Worm (Caenorhabditis elegans) whole organism, L2 larva: Measurements from ENCODE around the gene sri-20.

Experiments
- C34F6.9 ChIP-seq: fragments of 150-350 bp; optimal IDR thresholded peaks from 2 replicates; lab custom pipeline; 2014; ENCODE audit warnings: missing biosample characterization, missing genetic modification characterization
- F13H6.1 ChIP-seq: sonication (generic microtip); optimal IDR thresholded peaks from 2 replicates; lab custom pipeline; 2016; ENCODE audit warnings: missing genetic modification characterization, missing compliant biosample characterization
- Y55F3AM.14 ChIP-seq: fragments of 200-800 bp; sonication (Bioruptor generic); optimal IDR thresholded peaks from 2 replicates; lab custom pipeline; 2018; ENCODE audit warnings: mild to moderate bottlenecking, missing genetic modification characterization, missing compliant biosample characterization
- aly-2 ChIP-seq: fragments of 150-350 bp; optimal IDR thresholded peaks from 2 replicates; lab custom pipeline; 2014; ENCODE audit warnings: missing biosample characterization, missing genetic modification characterization
- ama-1 ChIP-seq: fragments of 150-350 bp; optimal IDR thresholded peaks from 2 replicates; lab custom pipeline; 2018; ENCODE audit warnings: inconsistent platforms
- ceh-16 ChIP-seq: fragments of 150-350 bp; optimal IDR thresholded peaks from 2 replicates; lab custom pipeline; 2014; ENCODE audit warnings: missing biosample characterization, missing genetic modification characterization
- crh-2 ChIP-seq: sonication (generic microtip); optimal IDR thresholded peaks from 2 replicates; lab custom pipeline; 2017; ENCODE audit warnings: missing biosample characterization, missing genetic modification characterization
- dmd-4 ChIP-seq: sonication (generic microtip); optimal IDR thresholded peaks from 2 replicates; lab custom pipeline; 2017; ENCODE audit warnings: missing biosample characterization, missing genetic modification characterization
- fos-1 ChIP-seq: fragments of 150-350 bp; optimal IDR thresholded peaks from 2 replicates; lab custom pipeline; 2014; ENCODE audit warnings: missing biosample characterization, missing genetic modification characterization
- lin-11 ChIP-seq: fragments of 150-350 bp; sonication (generic microtip); optimal IDR thresholded peaks from 2 replicates; lab custom pipeline; 2014; ENCODE audit warnings: missing biosample characterization, missing genetic modification characterization, inconsistent platforms, mixed read lengths
- lin-39 ChIP-seq: fragments of 150-350 bp; optimal IDR thresholded peaks from 2 replicates; lab custom pipeline; 2014; ENCODE audit warnings: missing biosample characterization, missing genetic modification reagents, missing genetic modification characterization
- lsy-2 ChIP-seq, 2 experiments: fragments of 150-350 bp in 1 of 2; sonication (generic microtip) in 1 of 2; optimal IDR thresholded peaks; 2 replicates each; lab custom pipeline; 2014 to 2017; ENCODE audit warnings: missing biosample characterization in 2 of 2, missing genetic modification characterization in 2 of 2
- mbf-1 ChIP-seq: sonication (generic microtip); optimal IDR thresholded peaks from 2 replicates; lab custom pipeline; 2017; ENCODE audit warnings: missing biosample characterization, missing genetic modification characterization
- mdl-1 ChIP-seq, 2 experiments: fragments of 150-350 bp in 1 of 2; sonication (generic microtip) in 1 of 2; optimal IDR thresholded peaks; 2 replicates each; lab custom pipeline; 2017; ENCODE audit warnings: missing biosample characterization in 2 of 2, missing genetic modification characterization in 2 of 2
- nhr-10 ChIP-seq: sonication (generic microtip); optimal IDR thresholded peaks from 2 replicates; lab custom pipeline; 2017; ENCODE audit warnings: missing biosample characterization, missing genetic modification characterization
- nhr-11 ChIP-seq: fragments of 150-350 bp; optimal IDR thresholded peaks from 2 replicates; lab custom pipeline; 2014; ENCODE audit warnings: missing biosample characterization, missing genetic modification characterization
- nhr-12 ChIP-seq: fragments of 150-350 bp; optimal IDR thresholded peaks from 2 replicates; lab custom pipeline; 2014; ENCODE audit warnings: missing biosample characterization, missing genetic modification characterization
- nhr-129 ChIP-seq: fragments of 150-350 bp; optimal IDR thresholded peaks from 2 replicates; lab custom pipeline; 2014; ENCODE audit warnings: missing biosample characterization, missing genetic modification characterization
- nhr-23 ChIP-seq: fragments of 150-350 bp; optimal IDR thresholded peaks from 2 replicates; lab custom pipeline; 2014; ENCODE audit warnings: missing biosample characterization, missing genetic modification reagents, missing genetic modification characterization
- nhr-237 ChIP-seq: fragments of 150-350 bp; optimal IDR thresholded peaks from 2 replicates; lab custom pipeline; 2014; ENCODE audit warnings: missing biosample characterization, missing genetic modification characterization
- nhr-25 ChIP-seq: fragments of 150-350 bp; sonication (generic microtip); optimal IDR thresholded peaks from 3 replicates; lab custom pipeline; 2014; ENCODE audit warnings: missing biosample characterization, missing genetic modification characterization
- nhr-6 ChIP-seq: fragments of 150-350 bp; optimal IDR thresholded peaks from 2 replicates; lab custom pipeline; 2014; ENCODE audit warnings: missing biosample characterization, missing genetic modification characterization
- peb-1 ChIP-seq: fragments of 150-350 bp; optimal IDR thresholded peaks from 2 replicates; lab custom pipeline; 2014; ENCODE audit warnings: missing biosample characterization, missing genetic modification characterization
- sem-4 ChIP-seq: fragments of 150-350 bp; optimal IDR thresholded peaks from 2 replicates; lab custom pipeline; 2014; ENCODE audit warnings: missing biosample characterization, missing genetic modification reagents, missing genetic modification characterization
- skn-1 ChIP-seq: sonication (generic microtip); optimal IDR thresholded peaks from 2 replicates; lab custom pipeline; 2017; ENCODE audit warnings: missing biosample characterization, missing genetic modification characterization
- sma-3 ChIP-seq: sonication (generic microtip); optimal IDR thresholded peaks from 2 replicates; lab custom pipeline; 2016; ENCODE audit warnings: missing genetic modification reagents, missing genetic modification characterization, missing compliant biosample characterization
- unc-39 ChIP-seq: fragments of 150-350 bp; optimal IDR thresholded peaks from 2 replicates; lab custom pipeline; 2014; ENCODE audit warnings: missing biosample characterization, missing genetic modification characterization
- unc-62 ChIP-seq: fragments of 150-350 bp; optimal IDR thresholded peaks from 2 replicates; lab custom pipeline; 2014; ENCODE audit warnings: missing biosample characterization, missing genetic modification reagents, missing genetic modification characterization
- zag-1 ChIP-seq: fragments of 150-350 bp; optimal IDR thresholded peaks from 2 replicates; lab custom pipeline; 2014; ENCODE audit warnings: missing biosample characterization, missing genetic modification characterization
- ztf-4 ChIP-seq: fragments of 150-350 bp; optimal IDR thresholded peaks from 2 replicates; lab custom pipeline; 2014; ENCODE audit warnings: missing biosample characterization, missing genetic modification characterization

The sri-20 gene

DNA sequence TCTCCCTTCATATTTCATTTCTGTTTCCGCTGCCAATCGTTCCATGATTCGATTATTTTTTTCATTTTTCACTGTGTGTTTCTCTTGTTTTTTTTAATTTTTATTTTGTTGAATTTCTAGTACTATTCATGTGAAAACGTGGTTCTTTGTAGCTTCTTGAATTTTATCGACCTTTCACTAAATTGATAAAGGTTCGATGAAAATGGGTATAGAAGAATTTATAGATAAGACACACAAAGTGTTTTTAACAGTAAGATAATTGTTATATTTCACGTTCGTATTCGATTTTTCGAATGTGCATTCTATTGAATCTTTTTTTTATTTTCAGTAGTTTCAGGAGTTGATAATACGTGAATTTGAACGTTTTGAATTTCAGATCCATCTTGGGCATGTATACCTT, 3.6 kb downstream of the sri-20 start, which contains the start of gene ugt-49:
TSS of gene ugt-49 (plus strand) at position 371 of the 400 bp plus-strand sequence.
- TF ChIP-seq nhr-10 (tag; lab: Kevin White, UChicago) (no peak), fos-1 (peak; percentile 60), unc-62 (no peak)
- TF ChIP-seq, all 48 proteins: peak for 1

DNA sequence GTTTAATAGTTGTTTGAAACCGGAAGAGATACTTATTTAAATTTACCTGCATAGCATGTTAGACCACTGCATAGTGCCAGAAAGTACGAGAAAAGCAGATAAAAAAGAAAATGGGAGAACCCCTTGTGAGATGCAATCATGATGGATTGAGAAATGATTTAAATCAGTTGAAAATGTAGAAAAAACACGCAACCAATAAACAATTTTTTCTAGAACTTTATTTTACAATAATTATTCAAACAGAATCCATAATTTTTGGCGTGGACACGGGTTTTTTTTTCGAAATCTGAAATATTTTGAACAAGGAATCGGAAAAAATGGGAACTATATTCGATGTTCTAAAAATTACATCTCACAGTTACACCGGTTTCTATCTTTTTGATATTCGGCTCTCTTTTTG, 10.9 kb downstream of the sri-20 start, which contains the start of gene AC3.12:
TSS of gene AC3.12 (minus strand) at position 101 of the 400 bp plus-strand sequence.
- TF ChIP-seq ama-1 (lab: Kevin White, UChicago): no peak
- TF ChIP-seq crh-2 (tag; lab: Kevin White, UChicago): no peak

- TF ChIP-seq nhr-23: no peak
- no peak for TF ChIP-seq F13H6.1
- no peak for TF ChIP-seq lin-39 (tag; lab: Kevin White, UChicago)
- no peak for TF ChIP-seq sem-4 (tag; lab: Kevin White, UChicago)
- TF ChIP-seq unc-62: no peak
- TF ChIP-seq crh-2 (tag; lab: Kevin White, UChicago): no peak
- no peak for TF ChIP-seq C34F6.9
- TF ChIP-seq fos-1: no peak
- no peak for TF ChIP-seq nhr-129 (tag; lab: Kevin White, UChicago)
- TF ChIP-seq lin-11 (tag; lab: Kevin White, UChicago): no peak
- no peak for TF ChIP-seq nhr-12 (tag; lab: Kevin White, UChicago)
- TF ChIP-seq, all 48 proteins: peak for 0
These were observed 11.4 kb downstream of the sri-20 start for ce11 chrV:10379761-10380160.

DNA sequence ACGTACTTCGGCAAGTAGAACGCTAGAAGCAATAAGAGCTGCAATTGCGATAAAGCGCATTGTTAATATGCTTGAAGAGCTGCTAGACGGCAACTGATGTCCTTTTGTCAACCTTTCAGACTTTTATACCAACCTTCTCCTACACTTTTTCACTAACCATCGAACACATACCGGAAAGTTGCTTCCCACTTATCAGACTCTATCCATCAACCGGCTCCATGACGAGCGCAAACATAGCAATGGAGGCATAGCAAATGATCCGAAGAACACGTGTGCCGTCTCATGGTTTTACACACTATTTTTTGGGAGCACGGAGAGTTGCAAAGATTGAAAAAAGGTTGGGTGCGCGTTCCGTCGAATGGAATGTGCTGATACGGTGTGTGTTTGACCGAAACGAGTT, 13.4 kb downstream of the sri-20 start, which contains the start of gene abu-1:
TSS of gene abu-1 (minus strand) at position 101 of the 400 bp plus-strand sequence.
- TF ChIP-seq nhr-6 (tag; lab: Kevin White, UChicago) (no peak), peb-1 (tag; lab: Kevin White, UChicago) (no peak), nhr-12 (tag; lab: Kevin White, UChicago) (no peak), zag-1 (tag; lab: Kevin White, UChicago) (no peak), sma-3 (no peak), unc-39 (tag; lab: Kevin White, UChicago) (no peak), nhr-23 (no peak), nhr-10 (tag; lab: Kevin White, UChicago) (no peak), ama-1 (lab: Kevin White, UChicago) (no peak)
- TF ChIP-seq, all 48 proteins: peak for 0

ce11 chrV:10382142-10382541, 13.8 kb downstream of the sri-20 start, which contains the start of gene pqn-2:
pqn-2 (plus strand) TSS chrV:10382442.
- no peak for TF ChIP-seq nhr-129 (tag; lab: Kevin White, UChicago)
- no peak for TF ChIP-seq crh-2 (tag; lab: Kevin White, UChicago)
- TF ChIP-seq fos-1: no peak
- TF ChIP-seq skn-1 (tag; lab: Kevin White, UChicago): no peak
- TF ChIP-seq nhr-25 (tag; lab: Kevin White, UChicago): no peak
- TF ChIP-seq ceh-16 (tag; lab: Kevin White, UChicago): no peak

DNA sequence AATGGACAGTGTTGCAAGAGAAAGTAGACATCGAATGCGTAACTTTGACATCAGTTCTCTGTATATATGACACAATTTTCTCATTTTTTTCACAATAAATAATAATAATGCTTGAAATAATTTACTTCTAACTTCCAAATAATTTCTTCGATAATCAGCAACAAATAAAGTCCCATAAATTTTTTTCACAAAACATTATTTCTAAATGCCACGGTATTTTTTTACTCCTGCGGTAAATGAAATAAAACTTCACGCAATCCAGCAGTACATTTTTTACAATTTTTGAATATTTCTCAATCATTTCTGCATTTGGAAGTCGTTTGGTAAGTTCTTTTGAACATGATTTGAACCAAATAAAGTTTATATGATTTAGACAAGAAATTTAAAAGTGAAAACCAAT, 15.6 kb downstream of the sri-20 start, which contains the start of gene spe-10:
TSS of gene spe-10 (plus strand) at position 301 of the 400 bp plus-strand sequence.
- no peak for TF ChIP-seq lsy-2 (tag; optimal IDR thresholded peaks at IDR 0.05; lab: Kevin White, UChicago)
- no peak for TF ChIP-seq aly-2 (tag; lab: Kevin White, UChicago)
- no peak for TF ChIP-seq sma-3
- no peak for TF ChIP-seq nhr-11 (tag; lab: Kevin White, UChicago)
- TF ChIP-seq Y55F3AM.14 (GFP tag; lab: Kevin White, UChicago): no peak
- no peak for TF ChIP-seq nhr-6 (tag; lab: Kevin White, UChicago)
- TF ChIP-seq ztf-4 (tag; lab: Kevin White, UChicago): no peak
- TF ChIP-seq peb-1 (tag; lab: Kevin White, UChicago): no peak
- no peak for TF ChIP-seq fos-1
- TF ChIP-seq mbf-1 (tag; lab: Kevin White, UChicago): no peak
- TF ChIP-seq C34F6.9: no peak
- no peak for TF ChIP-seq nhr-129 (tag; lab: Kevin White, UChicago)
- no peak for TF ChIP-seq nhr-10 (tag; lab: Kevin White, UChicago)
- no peak for TF ChIP-seq dmd-4 (tag; lab: Kevin White, UChicago)
- no peak for TF ChIP-seq sem-4 (tag; lab: Kevin White, UChicago)
- TF ChIP-seq nhr-237 (tag; lab: Kevin White, UChicago): no peak
- TF ChIP-seq mdl-1 (tag; optimal IDR thresholded peaks at IDR 0.05; lab: Kevin White, UChicago): no peak
- TF ChIP-seq skn-1 (tag; lab: Kevin White, UChicago): no peak
